Worm (Caenorhabditis elegans) whole organism, late embryonic: Measurements from ENCODE around the gene T05C1.3.

ENCODE experiments used
- ama-1 ChIP-seq: fragments of 150-350 bp; optimal IDR thresholded peaks from 2 replicates; lab custom pipeline; 2014
- ceh-14 ChIP-seq: sonication (generic microtip); optimal IDR thresholded peaks from 2 replicates; lab custom pipeline; 2016; ENCODE audit warnings: missing genotype, missing genetic modification characterization, missing compliant biosample characterization
- ceh-45 ChIP-seq: fragments of 200-800 bp; sonication (Bioruptor generic); IDR thresholded peaks from 2 replicates; pipeline ENCODE4 v1.3.6; 2022; ENCODE audit warnings: missing genetic modification reagents, missing genetic modification characterization, missing compliant biosample characterization
- ceh-48 ChIP-seq: sonication (generic microtip); optimal IDR thresholded peaks from 2 replicates; lab custom pipeline; 2016; ENCODE audit warnings: missing genetic modification characterization, inconsistent platforms, missing compliant biosample characterization
- ceh-9 ChIP-seq: sonication (generic microtip); optimal IDR thresholded peaks from 2 replicates; lab custom pipeline; 2016; ENCODE audit warnings: mild to moderate bottlenecking, missing genetic modification characterization, inconsistent platforms, missing compliant biosample characterization
- dmd-4 ChIP-seq: sonication (generic microtip); optimal IDR thresholded peaks from 2 replicates; lab custom pipeline; 2016; ENCODE audit warnings: borderline replicate concordance, missing genetic modification characterization, missing compliant biosample characterization
- elt-2 ChIP-seq: sonication (generic microtip); optimal IDR thresholded peaks from 2 replicates; lab custom pipeline; 2016; ENCODE audit warnings: missing genetic modification reagents, missing genetic modification characterization, missing compliant biosample characterization
- fkh-10 ChIP-seq: fragments of 150-350 bp; optimal IDR thresholded peaks from 2 replicates; lab custom pipeline; 2014; ENCODE audit warnings: missing biosample characterization, missing genetic modification reagents, missing genetic modification characterization
- hlh-6 ChIP-seq: sonication (generic microtip); optimal IDR thresholded peaks from 2 replicates; lab custom pipeline; 2016; ENCODE audit warnings: missing genotype, missing genetic modification characterization, missing compliant biosample characterization
- hlh-8 ChIP-seq: sonication (generic microtip); optimal IDR thresholded peaks from 2 replicates; lab custom pipeline; 2016; ENCODE audit warnings: missing genotype, missing genetic modification characterization, missing compliant biosample characterization
- odd-2 ChIP-seq: sonication (generic microtip); optimal IDR thresholded peaks from 2 replicates; lab custom pipeline; 2017; ENCODE audit warnings: antibody characterized with exemption, mild to moderate bottlenecking, missing genetic modification characterization, missing compliant biosample characterization
- rnt-1 ChIP-seq: sonication (generic microtip); optimal IDR thresholded peaks from 2 replicates; lab custom pipeline; 2016; ENCODE audit warnings: missing genetic modification characterization, missing compliant biosample characterization

ce11 chrII:4518300-4518907 lies 29.2 kb upstream of the T05C1.3 start, which contains the start of gene hlh-1:
- no peak for TF ChIP-seq odd-2
- no peak for TF ChIP-seq fkh-10 (GFP tag; lab: Kevin White, UChicago)
- TF ChIP-seq dmd-4 (tag; lab: Kevin White, UChicago), result no peak
- no peak for TF ChIP-seq ceh-14 (tag; lab: Kevin White, UChicago)
- peak; percentile 60 for TF ChIP-seq rnt-1 (tag; lab: Kevin White, UChicago)
- TF ChIP-seq hlh-8 (tag; lab: Kevin White, UChicago), result no peak
- TF ChIP-seq ceh-9, result no peak
- TF ChIP-seq elt-2 (tag; lab: Kevin White, UChicago), result no peak
- TF ChIP-seq ceh-45 (GFP tag; lab: Robert Waterston, UW), result no peak
- TF ChIP-seq ceh-48 (tag; lab: Kevin White, UChicago), result no peak
- TF ChIP-seq hlh-6 (tag; lab: Kevin White, UChicago), result no peak
- no peak for TF ChIP-seq ama-1 (lab: Kevin White, UChicago)
